Worm (Caenorhabditis elegans): ENCODE measurements around the gene nas-38.

DNA sequence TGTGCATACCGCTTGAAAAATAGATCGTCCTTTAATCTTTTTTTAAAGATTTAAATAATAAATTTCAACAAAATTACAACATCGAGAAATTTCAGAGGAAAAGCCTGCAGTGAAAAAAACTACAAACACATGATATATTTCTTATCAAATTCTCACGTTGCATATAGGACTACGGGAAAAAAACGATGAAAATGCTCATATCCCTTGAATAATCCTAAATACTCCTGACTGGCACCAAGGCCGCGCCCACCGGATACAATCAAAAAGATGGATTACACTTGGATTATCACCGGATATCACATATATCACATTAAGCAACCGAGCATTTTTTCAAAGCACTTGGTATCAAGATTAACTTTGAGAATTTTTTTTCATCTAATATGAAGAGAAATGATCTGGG, 43.9 kb upstream of the nas-38 start:
- TF ChIP-seq flt-1 (GFP tag; IDR thresholded peaks at IDR 0.05) (no peak), tab-1 (GFP tag; IDR thresholded peaks at IDR 0.05) (no peak)

Measured in whole organism, midembryonic.